Fruit fly (Drosophila melanogaster): ENCODE measurements around the gene ND-20L.

DNA sequence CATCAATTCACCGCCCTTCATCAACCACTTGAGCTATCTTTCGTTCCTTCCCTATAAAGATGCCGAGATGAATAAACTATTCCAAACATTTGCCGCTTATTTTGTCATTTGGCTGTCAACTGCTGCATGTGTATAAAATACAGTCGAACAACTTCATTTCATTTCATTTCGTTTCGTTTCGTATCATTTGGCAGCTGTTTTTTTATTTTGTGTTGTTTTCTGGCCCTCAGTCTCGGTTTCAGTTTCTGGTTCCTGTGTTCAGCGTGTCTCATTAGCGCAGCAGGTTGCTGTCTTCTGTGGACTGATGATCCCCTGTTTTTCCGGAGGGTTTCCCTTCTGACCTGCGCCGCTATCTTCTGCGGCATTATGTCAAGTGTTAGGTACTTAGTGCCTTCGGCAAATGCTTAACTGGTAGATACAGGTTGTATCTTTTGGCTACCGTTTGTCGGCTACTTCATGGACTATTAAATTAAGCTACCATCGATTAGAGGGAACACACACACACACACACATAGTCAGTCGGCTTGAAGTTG lies 44.0 kb downstream of the ND-20L start:
- TF ChIP-seq CG8478 (optimal IDR thresholded peaks at IDR 0.05) (no peak), usp (GFP tag; optimal IDR thresholded peaks at IDR 0.05) (no peak), pan (optimal IDR thresholded peaks at IDR 0.05) (no peak), EcR (GFP tag; optimal IDR thresholded peaks at IDR 0.05) (no peak)

Measured in whole organism.